Fruit fly (Drosophila melanogaster): ENCODE results near the gene CG14219.

dm6 chrX:19590579-19590978 is 609 bp upstream of the CG14219 start:
- no peak for TF ChIP-seq h (optimal IDR thresholded peaks at IDR 0.05)
- TF ChIP-seq Myc (optimal IDR thresholded peaks at IDR 0.05), result no peak
- TF ChIP-seq insv (optimal IDR thresholded peaks at IDR 0.05), result no peak
- TF ChIP-seq ttk (optimal IDR thresholded peaks at IDR 0.05), result no peak
- TF ChIP-seq psq (optimal IDR thresholded peaks at IDR 0.05), result no peak
